Fruit fly (Drosophila melanogaster) whole organism, embryonic: ENCODE measurements around the gene CG5196.

Source experiments
- ATbp ChIP-seq: fragments of 200-800 bp; sonication (Bioruptor generic); optimal IDR thresholded peaks from 2 replicates; lab custom pipeline; 2017; ENCODE audit warnings: missing biosample characterization, mild to moderate bottlenecking, missing genetic modification characterization, missing genetic modification reagents
- Atf3 ChIP-seq: fragments of 200-800 bp; sonication (Bioruptor generic); optimal IDR thresholded peaks from 3 replicates; lab custom pipeline; 2016; ENCODE audit warnings: missing biosample characterization, missing genetic modification characterization
- CG10274 ChIP-seq: fragments of 200-800 bp; sonication (Bioruptor generic); optimal IDR thresholded peaks from 3 replicates; lab custom pipeline; 2017; ENCODE audit warnings: missing biosample characterization, mild to moderate bottlenecking, missing genetic modification characterization
- CG12769 ChIP-seq: fragments of 200-800 bp; sonication (Bioruptor generic); optimal IDR thresholded peaks from 2 replicates; lab custom pipeline; 2019; ENCODE audit warnings: missing biosample characterization, mild to moderate bottlenecking, missing genetic modification characterization, moderate library complexity
- CG1529 ChIP-seq: fragments of 200-800 bp; sonication (Bioruptor generic); optimal IDR thresholded peaks from 3 replicates; lab custom pipeline; 2018; ENCODE audit warnings: missing biosample characterization, missing genetic modification characterization
- CG15601 ChIP-seq: fragments of 200-800 bp; sonication (Bioruptor generic); optimal IDR thresholded peaks from 3 replicates; lab custom pipeline; 2019; ENCODE audit warnings: missing biosample characterization, mild to moderate bottlenecking, missing genetic modification characterization, moderate library complexity
- CG18011 ChIP-seq: fragments of 200-800 bp; sonication (Bioruptor generic); optimal IDR thresholded peaks from 2 replicates; lab custom pipeline; 2017; ENCODE audit warnings: missing biosample characterization, missing genetic modification characterization, mild to moderate bottlenecking, moderate library complexity, missing genotype
- CG2202 ChIP-seq: fragments of 200-800 bp; sonication (Bioruptor generic); optimal IDR thresholded peaks from 2 replicates; lab custom pipeline; 2018; ENCODE audit warnings: missing biosample characterization, mild to moderate bottlenecking, missing genetic modification characterization
- CG3065 ChIP-seq: fragments of 200-800 bp; sonication (Bioruptor generic); optimal IDR thresholded peaks from 2 replicates; lab custom pipeline; 2016; ENCODE audit warnings: missing biosample characterization, missing genetic modification characterization
- CG3407 ChIP-seq: fragments of 200-800 bp; sonication (Bioruptor generic); optimal IDR thresholded peaks from 2 replicates; lab custom pipeline; 2018; ENCODE audit warnings: missing biosample characterization, mild to moderate bottlenecking, missing genetic modification characterization
- CG4730 ChIP-seq: fragments of 200-800 bp; sonication (Bioruptor generic); IDR thresholded peaks from 2 replicates; pipeline ENCODE4 v1.3.6; 2022; ENCODE audit warnings: missing biosample characterization, missing genetic modification characterization
- CG6683 ChIP-seq: fragments of 200-800 bp; sonication (Bioruptor generic); optimal IDR thresholded peaks from 2 replicates; lab custom pipeline; 2017; ENCODE audit warnings: missing biosample characterization, mild to moderate bottlenecking, missing genetic modification characterization, missing genetic modification reagents
- CG6765 ChIP-seq: fragments of 200-800 bp; sonication (Bioruptor generic); optimal IDR thresholded peaks from 3 replicates; lab custom pipeline; 2017; ENCODE audit warnings: missing biosample characterization, mild to moderate bottlenecking, missing genetic modification characterization
- CG8281 ChIP-seq: fragments of 200-800 bp; sonication (Bioruptor generic); optimal IDR thresholded peaks from 2 replicates; lab custom pipeline; 2018; ENCODE audit warnings: missing biosample characterization, mild to moderate bottlenecking, missing genetic modification characterization, moderate library complexity
- CG9609 ChIP-seq: fragments of 200-800 bp; sonication (Bioruptor generic); optimal IDR thresholded peaks from 3 replicates; lab custom pipeline; 2016; ENCODE audit warnings: missing biosample characterization, missing genetic modification characterization
- CG9876 ChIP-seq: fragments of 200-800 bp; sonication (Bioruptor generic); optimal IDR thresholded peaks from 2 replicates; lab custom pipeline; 2016; ENCODE audit warnings: missing biosample characterization, missing genetic modification characterization
- D19A ChIP-seq: fragments of 200-800 bp; optimal IDR thresholded peaks from 3 replicates; lab custom pipeline; 2019; ENCODE audit warnings: missing biosample characterization, mild to moderate bottlenecking, missing genetic modification characterization, moderate library complexity
- Doc3 ChIP-seq: fragments of 200-800 bp; sonication (Bioruptor generic); IDR thresholded peaks from 3 replicates; pipeline ENCODE4 v1.3.6; 2022; ENCODE audit warnings: missing biosample characterization, missing genetic modification characterization; ENCODE audit not compliant: partially characterized antibody
- Dref ChIP-seq: fragments of 200-800 bp; sonication (Bioruptor generic); IDR thresholded peaks from 2 replicates; pipeline ENCODE4 v1.3.6; 2022; ENCODE audit warnings: missing biosample characterization, missing genetic modification characterization
- E2f1 ChIP-seq: fragments of 200-800 bp; sonication (Bioruptor generic); IDR thresholded peaks from 2 replicates; pipeline ENCODE4 v1.3.6; 2022; ENCODE audit warnings: missing biosample characterization, missing genetic modification characterization
- H2.0 ChIP-seq: fragments of 200-800 bp; sonication (Bioruptor generic); IDR thresholded peaks from 2 replicates; pipeline ENCODE4 v1.3.6; 2022; ENCODE audit warnings: missing biosample characterization, missing genetic modification characterization
- MTF-1 ChIP-seq: fragments of 200-800 bp; sonication (Bioruptor generic); optimal IDR thresholded peaks from 2 replicates; lab custom pipeline; 2018; ENCODE audit warnings: missing biosample characterization, mild to moderate bottlenecking, missing genetic modification characterization, borderline replicate concordance
- Mad ChIP-seq: fragments of 200-800 bp; sonication (Bioruptor generic); optimal IDR thresholded peaks from 2 replicates; lab custom pipeline; 2016; ENCODE audit warnings: missing biosample characterization, missing genetic modification characterization
- NC2α ChIP-seq: fragments of 200-800 bp; sonication (Bioruptor generic); optimal IDR thresholded peaks from 2 replicates; lab custom pipeline; 2016; ENCODE audit warnings: missing biosample characterization, missing genetic modification characterization
- NC2β ChIP-seq: fragments of 200-800 bp; sonication (Bioruptor generic); optimal IDR thresholded peaks from 2 replicates; lab custom pipeline; 2016; ENCODE audit warnings: missing biosample characterization, missing genetic modification characterization
- NfI ChIP-seq: fragments of 200-800 bp; sonication (Bioruptor generic); optimal IDR thresholded peaks from 3 replicates; lab custom pipeline; 2018; ENCODE audit warnings: missing biosample characterization, mild to moderate bottlenecking, missing genetic modification characterization, moderate library complexity
- Ptx1 ChIP-seq: fragments of 200-800 bp; sonication (Bioruptor generic); IDR thresholded peaks from 2 replicates; pipeline ENCODE4 v1.3.6; 2022; ENCODE audit warnings: missing biosample characterization, missing genetic modification characterization
- Sin3A ChIP-seq: fragments of >200 bp; optimal IDR thresholded peaks from 2 replicates; lab custom pipeline; 2018
- YL-1 ChIP-seq: fragments of 200-800 bp; sonication (Bioruptor generic); optimal IDR thresholded peaks from 3 replicates; lab custom pipeline; 2017; ENCODE audit warnings: missing biosample characterization, mild to moderate bottlenecking, missing genetic modification characterization
- ab ChIP-seq: fragments of 200-800 bp; sonication (Bioruptor generic); optimal IDR thresholded peaks from 2 replicates; lab custom pipeline; 2016; ENCODE audit warnings: missing biosample characterization, missing genetic modification characterization
- ash1 ChIP-seq: fragments of 200-800 bp; sonication (Bioruptor generic); optimal IDR thresholded peaks from 2 replicates; lab custom pipeline; 2018; ENCODE audit warnings: missing biosample characterization, mild to moderate bottlenecking, missing genetic modification characterization
- chinmo ChIP-seq: fragments of 200-800 bp; sonication (Bioruptor generic); IDR thresholded peaks from 4 replicates; pipeline ENCODE4 v1.3.6; 2022; ENCODE audit warnings: missing biosample characterization, missing genetic modification characterization; ENCODE audit not compliant: partially characterized antibody
- croc ChIP-seq: fragments of 200-800 bp; sonication (Bioruptor generic); conservative IDR thresholded peaks from 3 replicates; pipeline ENCODE4 v1.3.6; 2022; ENCODE audit warnings: missing biosample characterization, missing genetic modification characterization
- grn ChIP-seq: fragments of 200-800 bp; sonication (Bioruptor generic); optimal IDR thresholded peaks from 3 replicates; lab custom pipeline; 2017; ENCODE audit warnings: missing biosample characterization, missing genetic modification characterization
- gsb-n ChIP-seq: fragments of 200-800 bp; sonication (Bioruptor generic); optimal IDR thresholded peaks from 3 replicates; lab custom pipeline; 2018; ENCODE audit warnings: missing biosample characterization, mild to moderate bottlenecking, missing genetic modification characterization
- her ChIP-seq: fragments of 200-800 bp; sonication (Bioruptor generic); optimal IDR thresholded peaks from 2 replicates; lab custom pipeline; 2016; ENCODE audit warnings: missing biosample characterization, missing genetic modification characterization
- kah ChIP-seq: fragments of 200-800 bp; sonication (Bioruptor generic); optimal IDR thresholded peaks from 2 replicates; lab custom pipeline; 2018; ENCODE audit warnings: missing biosample characterization, mild to moderate bottlenecking, missing genetic modification characterization
- mld ChIP-seq: fragments of 200-800 bp; sonication (Bioruptor generic); IDR thresholded peaks from 3 replicates; pipeline ENCODE4 v1.3.6; 2022; ENCODE audit warnings: missing biosample characterization, missing genetic modification characterization; ENCODE audit not compliant: partially characterized antibody
- nerfin-1 ChIP-seq: fragments of 200-800 bp; sonication (Bioruptor generic); optimal IDR thresholded peaks from 3 replicates; lab custom pipeline; 2019; ENCODE audit warnings: missing biosample characterization, mild to moderate bottlenecking, missing genetic modification characterization, moderate library complexity
- odd ChIP-seq: fragments of 200-800 bp; sonication (Bioruptor generic); optimal IDR thresholded peaks from 2 replicates; lab custom pipeline; 2017; ENCODE audit warnings: missing biosample characterization, mild to moderate bottlenecking, missing genetic modification characterization
- org-1 ChIP-seq: fragments of 200-800 bp; sonication (Bioruptor generic); optimal IDR thresholded peaks from 2 replicates; lab custom pipeline; 2017; ENCODE audit warnings: missing biosample characterization, missing genetic modification characterization
- pnt ChIP-seq: fragments of 200-800 bp; sonication (Bioruptor generic); optimal IDR thresholded peaks from 3 replicates; lab custom pipeline; 2016; ENCODE audit warnings: missing biosample characterization, missing genetic modification characterization
- repo ChIP-seq: fragments of 200-800 bp; sonication (Bioruptor generic); optimal IDR thresholded peaks from 2 replicates; lab custom pipeline; 2016; ENCODE audit warnings: missing biosample characterization, missing genetic modification characterization
- sima ChIP-seq: fragments of 200-800 bp; sonication (Bioruptor generic); optimal IDR thresholded peaks from 2 replicates; lab custom pipeline; 2016; ENCODE audit warnings: missing biosample characterization, missing genetic modification characterization
- sisA ChIP-seq: fragments of 200-800 bp; sonication (Bioruptor generic); IDR thresholded peaks from 2 replicates; pipeline ENCODE4 v1.3.6; 2022; ENCODE audit warnings: missing biosample characterization, missing genetic modification characterization
- so ChIP-seq: fragments of 200-800 bp; sonication (Bioruptor generic); IDR thresholded peaks from 3 replicates; pipeline ENCODE4 v1.3.6; 2022; ENCODE audit warnings: missing biosample characterization, missing genetic modification characterization
- sob ChIP-seq: fragments of 200-800 bp; sonication (Bioruptor generic); IDR thresholded peaks from 2 replicates; pipeline ENCODE4 v1.3.6; 2022; ENCODE audit warnings: missing biosample characterization, missing genetic modification characterization
- sr ChIP-seq: fragments of 200-800 bp; sonication (Bioruptor generic); IDR thresholded peaks from 3 replicates; pipeline ENCODE4 v1.3.6; 2022; ENCODE audit warnings: missing biosample characterization, missing genetic modification characterization
- tgo ChIP-seq: fragments of 200-800 bp; sonication (Bioruptor generic); IDR thresholded peaks from 3 replicates; pipeline ENCODE4 v1.3.6; 2022; ENCODE audit warnings: missing biosample characterization, missing genetic modification characterization
- usp ChIP-seq: fragments of >200 bp; optimal IDR thresholded peaks from 2 replicates; lab custom pipeline; 2017; ENCODE audit warnings: missing biosample characterization, missing genetic modification characterization
- z ChIP-seq: fragments of 200-800 bp; sonication (Bioruptor generic); IDR thresholded peaks from 3 replicates; pipeline ENCODE4 v1.3.6; 2022; ENCODE audit warnings: missing biosample characterization, missing genetic modification characterization

CG5196 gene

dm6 chr3R:12402935-12403334 lies 5.2 kb upstream of the CG5196 start (continued):
- peak; percentile 98 for TF ChIP-seq CG6683 (GFP tag; lab: Kevin White, UChicago)
- TF ChIP-seq CG10274 (GFP tag; lab: Kevin White, UChicago), result peak; percentile 95
- peak; percentile 99 for TF ChIP-seq D19A
- peak; percentile 91 for TF ChIP-seq croc (GFP tag; lab: Robert Waterston, UW)
- TF ChIP-seq ATbp (GFP tag; lab: Kevin White, UChicago), result peak; percentile 99
- TF ChIP-seq CG12769 (tag; lab: Kevin White, UChicago), result peak; percentile 98
- TF ChIP-seq CG18011 (GFP tag; lab: Kevin White, UChicago), result peak; percentile 84
- peak; percentile 98 for TF ChIP-seq grn
- peak; percentile 98 for TF ChIP-seq so (GFP tag; lab: Robert Waterston, UW)
- peak; percentile 72; the same call in 1 of the 3 replicates for TF ChIP-seq z
- peak; percentile 92 for TF ChIP-seq Atf3 (GFP tag; lab: Kevin White, UChicago)
- TF ChIP-seq ash1 (GFP tag; lab: Kevin White, UChicago), result peak; percentile 85
- peak; percentile 94 for TF ChIP-seq Mad (GFP tag; lab: Kevin White, UChicago)
- peak; percentile 95 for TF ChIP-seq tgo (GFP tag; lab: Robert Waterston, UW)
- peak; percentile 87 for TF ChIP-seq pnt (GFP tag; lab: Kevin White, UChicago)
- peak; percentile 91 for TF ChIP-seq NC2α (GFP tag; lab: Kevin White, UChicago)
- TF ChIP-seq sr (GFP tag; lab: Robert Waterston, UW), result peak; percentile 83
- TF ChIP-seq ab (GFP tag; lab: Kevin White, UChicago), result peak; percentile 73
- TF ChIP-seq sima (GFP tag; lab: Kevin White, UChicago), result peak; percentile 91
- TF ChIP-seq sob (GFP tag; lab: Robert Waterston, UW), result peak; percentile 97
- no peak for TF ChIP-seq mld
- TF ChIP-seq CG8281 (tag; lab: Kevin White, UChicago), result peak; percentile 91
- TF ChIP-seq CG15601 (tag; lab: Kevin White, UChicago), result peak; percentile 98
- TF ChIP-seq sisA (GFP tag; lab: Robert Waterston, UW), result peak; percentile 89
- peak; percentile 99 for TF ChIP-seq CG6765 (GFP tag; lab: Kevin White, UChicago)
- peak; percentile 84 for TF ChIP-seq CG9876 (GFP tag; lab: Kevin White, UChicago)
- TF ChIP-seq odd (GFP tag; lab: Kevin White, UChicago), result peak; percentile 96
- peak; percentile 97 for TF ChIP-seq CG2202 (tag; lab: Kevin White, UChicago)
- no peak for TF ChIP-seq usp (GFP tag; lab: Kevin White, UChicago)
- TF ChIP-seq Doc3 (GFP tag; lab: Robert Waterston, UW), result 0 out of 3 replicates have a peak, but pooled peaks have one; percentile 44
- peak; percentile 90 for TF ChIP-seq her (GFP tag; lab: Kevin White, UChicago)
- peak; percentile 95 for TF ChIP-seq CG3407 (GFP tag; lab: Kevin White, UChicago)
- TF ChIP-seq chinmo (GFP tag; lab: Robert Waterston, UW), result no peak
- TF ChIP-seq CG4730, result peak; percentile 86
- peak; percentile 96 for TF ChIP-seq H2.0 (GFP tag; lab: Robert Waterston, UW)
- peak; percentile 90 for TF ChIP-seq org-1 (GFP tag; lab: Kevin White, UChicago)
- TF ChIP-seq MTF-1, result peak; percentile 99
- peak; percentile 89 for TF ChIP-seq CG3065 (GFP tag; lab: Kevin White, UChicago)
- TF ChIP-seq Ptx1 (GFP tag; lab: Robert Waterston, UW), result peak; percentile 94
- TF ChIP-seq gsb-n (tag; lab: Kevin White, UChicago), result peak; percentile 98
- TF ChIP-seq YL-1 (GFP tag; lab: Kevin White, UChicago), result peak; percentile 91
- peak; percentile 98 for TF ChIP-seq nerfin-1
- TF ChIP-seq Sin3A (lab: Kevin White, UChicago), result no peak
- peak; percentile 52 for TF ChIP-seq Dref (GFP tag; lab: Robert Waterston, UW)
- peak; percentile 95 for TF ChIP-seq E2f1 (GFP tag; lab: Robert Waterston, UW)
- TF ChIP-seq NC2β (GFP tag; lab: Kevin White, UChicago), result peak; percentile 99
- TF ChIP-seq kah (GFP tag; lab: Kevin White, UChicago), result peak; percentile 97
- peak; percentile 98 for TF ChIP-seq repo (GFP tag; lab: Kevin White, UChicago)
- peak; percentile 97 for TF ChIP-seq NfI (GFP tag; lab: Kevin White, UChicago)
- TF ChIP-seq CG9609 (GFP tag; lab: Kevin White, UChicago), result peak; percentile 91
- peak; percentile 96 for TF ChIP-seq CG1529 (GFP tag; lab: Kevin White, UChicago)
